Fruit fly (Drosophila melanogaster) whole organism, embryonic: ENCODE results near the gene sdk.
A peak's percentile ranks its signal among the peaks of the same experiment; 100 is the strongest.

Source experiments
- BtbVII ChIP-seq: fragments of 200-800 bp; sonication (Bioruptor generic); optimal IDR thresholded peaks from 3 replicates; lab custom pipeline; 2017; ENCODE audit warnings: missing biosample characterization, mild to moderate bottlenecking, missing genetic modification characterization
- CG1024 ChIP-seq: fragments of 200-800 bp; sonication (Bioruptor generic); IDR thresholded peaks from 2 replicates; pipeline ENCODE4 v1.3.6; 2022; ENCODE audit warnings: missing biosample characterization, missing genetic modification characterization
- CG12104 ChIP-seq: fragments of 200-800 bp; sonication (Bioruptor generic); optimal IDR thresholded peaks from 3 replicates; lab custom pipeline; 2016; ENCODE audit warnings: missing biosample characterization, missing genetic modification characterization
- CG14965 ChIP-seq: fragments of 200-800 bp; sonication (Bioruptor generic); optimal IDR thresholded peaks from 2 replicates; lab custom pipeline; 2016; ENCODE audit warnings: missing biosample characterization, missing genetic modification characterization, borderline replicate concordance
- CG15479 ChIP-seq: fragments of 200-800 bp; sonication (Bioruptor generic); optimal IDR thresholded peaks from 3 replicates; lab custom pipeline; 2019; ENCODE audit warnings: missing biosample characterization, mild to moderate bottlenecking, missing genetic modification characterization, moderate library complexity
- CG16779 ChIP-seq: fragments of 200-800 bp; sonication (Bioruptor generic); IDR thresholded peaks from 2 replicates; pipeline ENCODE4 v1.3.6; 2022; ENCODE audit warnings: missing biosample characterization, missing genetic modification characterization
- CG16813 ChIP-seq: fragments of 200-800 bp; sonication (Bioruptor generic); IDR thresholded peaks from 3 replicates; pipeline ENCODE4 v1.3.6; 2022; ENCODE audit warnings: missing biosample characterization, missing genetic modification characterization; ENCODE audit not compliant: partially characterized antibody
- CG16863 ChIP-seq: fragments of 200-800 bp; sonication (Bioruptor generic); optimal IDR thresholded peaks from 3 replicates; lab custom pipeline; 2016; ENCODE audit warnings: missing biosample characterization, missing genetic modification characterization
- CG17328 ChIP-seq: fragments of 200-800 bp; sonication (Bioruptor generic); IDR thresholded peaks from 2 replicates; pipeline ENCODE4 v1.3.6; 2022; ENCODE audit warnings: missing biosample characterization, missing genetic modification characterization
- CG2116 ChIP-seq: fragments of 200-800 bp; sonication (Bioruptor generic); optimal IDR thresholded peaks from 3 replicates; lab custom pipeline; 2018; ENCODE audit warnings: missing biosample characterization, mild to moderate bottlenecking, missing genetic modification characterization
- CG33557 ChIP-seq: fragments of 200-800 bp; sonication (Bioruptor generic); optimal IDR thresholded peaks from 2 replicates; lab custom pipeline; 2019; ENCODE audit warnings: missing biosample characterization, mild to moderate bottlenecking, missing genetic modification characterization, moderate library complexity
- CG3847 ChIP-seq: fragments of 200-800 bp; sonication (Bioruptor generic); IDR thresholded peaks from 2 replicates; pipeline ENCODE4 v1.3.6; 2022; ENCODE audit warnings: missing biosample characterization, missing genetic modification characterization
- CG43689 ChIP-seq: fragments of 200-800 bp; sonication (Bioruptor generic); IDR thresholded peaks from 2 replicates; pipeline ENCODE4 v1.3.6; 2022; ENCODE audit warnings: missing biosample characterization, missing genetic modification characterization
- CG7357 ChIP-seq: fragments of 200-800 bp; sonication (Bioruptor generic); IDR thresholded peaks from 3 replicates; pipeline ENCODE4 v1.3.6; 2022; ENCODE audit warnings: missing biosample characterization, missing genetic modification characterization
- CG8089 ChIP-seq: fragments of 200-800 bp; sonication (Bioruptor generic); optimal IDR thresholded peaks from 3 replicates; lab custom pipeline; 2016; ENCODE audit warnings: missing biosample characterization, missing genetic modification characterization
- CG8944 ChIP-seq: fragments of 200-800 bp; sonication (Bioruptor generic); optimal IDR thresholded peaks from 3 replicates; lab custom pipeline; 2016; ENCODE audit warnings: missing biosample characterization, missing genetic modification characterization
- CG9797 ChIP-seq: fragments of 200-800 bp; sonication (Bioruptor generic); optimal IDR thresholded peaks from 3 replicates; lab custom pipeline; 2018; ENCODE audit warnings: missing biosample characterization, mild to moderate bottlenecking, missing genetic modification characterization
- CG9817 ChIP-seq: fragments of 200-800 bp; sonication (Bioruptor generic); optimal IDR thresholded peaks from 2 replicates; lab custom pipeline; 2018; ENCODE audit warnings: missing biosample characterization, mild to moderate bottlenecking, missing genetic modification characterization, moderate library complexity
- CG9932 ChIP-seq: fragments of 200-800 bp; sonication (Bioruptor generic); IDR thresholded peaks from 2 replicates; pipeline ENCODE4 v1.3.6; 2022; ENCODE audit warnings: missing biosample characterization, missing genetic modification characterization
- D19A ChIP-seq: fragments of 200-800 bp; optimal IDR thresholded peaks from 3 replicates; lab custom pipeline; 2019; ENCODE audit warnings: missing biosample characterization, mild to moderate bottlenecking, missing genetic modification characterization, moderate library complexity
- Dad ChIP-seq: fragments of 200-800 bp; sonication (Bioruptor generic); optimal IDR thresholded peaks from 3 replicates; lab custom pipeline; 2016; ENCODE audit warnings: missing biosample characterization, missing genetic modification characterization
- Doc2 ChIP-seq: fragments of 200-800 bp; sonication (Bioruptor generic); IDR thresholded peaks from 2 replicates; pipeline ENCODE4 v1.3.6; 2022; ENCODE audit warnings: missing biosample characterization, missing genetic modification characterization
- GATAe ChIP-seq: fragments of 200-800 bp; sonication (Bioruptor generic); conservative IDR thresholded peaks from 2 replicates; pipeline ENCODE4 v1.3.6; 2022; ENCODE audit warnings: missing biosample characterization, missing genetic modification characterization
- HLH3B ChIP-seq: fragments of 200-800 bp; sonication (Bioruptor generic); IDR thresholded peaks from 2 replicates; pipeline ENCODE4 v1.3.6; 2022; ENCODE audit warnings: missing biosample characterization, missing genetic modification characterization
- Hr3 ChIP-seq: fragments of 200-800 bp; sonication (Bioruptor generic); optimal IDR thresholded peaks from 3 replicates; lab custom pipeline; 2016; ENCODE audit warnings: missing biosample characterization, missing genetic modification characterization
- Hsf ChIP-seq: fragments of 200-800 bp; sonication (Bioruptor generic); optimal IDR thresholded peaks from 3 replicates; lab custom pipeline; 2016; ENCODE audit warnings: missing biosample characterization, missing genetic modification characterization
- Mrtf ChIP-seq: fragments of 200-800 bp; sonication (Bioruptor generic); IDR thresholded peaks from 3 replicates; pipeline ENCODE4 v1.3.6; 2022; ENCODE audit warnings: missing biosample characterization, missing genetic modification characterization
- Oli ChIP-seq: fragments of 200-800 bp; sonication (Bioruptor generic); optimal IDR thresholded peaks from 2 replicates; lab custom pipeline; 2018; ENCODE audit warnings: missing biosample characterization, mild to moderate bottlenecking, missing genetic modification characterization, moderate library complexity
- Poxn ChIP-seq: fragments of 200-800 bp; sonication (Bioruptor generic); IDR thresholded peaks from 2 replicates; pipeline ENCODE4 v1.3.6; 2022; ENCODE audit warnings: missing biosample characterization, missing genetic modification characterization
- Rx ChIP-seq: fragments of 200-800 bp; sonication (Bioruptor generic); IDR thresholded peaks from 2 replicates; pipeline ENCODE4 v1.3.6; 2022; ENCODE audit warnings: missing biosample characterization, missing genetic modification characterization
- Ssrp ChIP-seq: fragments of 200-800 bp; sonication (Bioruptor generic); optimal IDR thresholded peaks from 2 replicates; lab custom pipeline; 2018; ENCODE audit warnings: missing biosample characterization, mild to moderate bottlenecking, missing genetic modification characterization, moderate library complexity
- Taf1 ChIP-seq: fragments of 200-800 bp; sonication (Bioruptor generic); IDR thresholded peaks from 2 replicates; pipeline ENCODE4 v1.3.6; 2022; ENCODE audit warnings: missing biosample characterization, missing genetic modification characterization
- Vsx1 ChIP-seq: fragments of 200-800 bp; sonication (Bioruptor generic); optimal IDR thresholded peaks from 2 replicates; lab custom pipeline; 2017; ENCODE audit warnings: missing biosample characterization, mild to moderate bottlenecking, missing genetic modification characterization, missing genetic modification reagents
- bowl ChIP-seq: fragments of 200-800 bp; sonication (Bioruptor generic); IDR thresholded peaks from 2 replicates; pipeline ENCODE4 v1.3.6; 2022; ENCODE audit warnings: missing biosample characterization, missing genetic modification characterization
- cas ChIP-seq: fragments of 200-800 bp; sonication (Bioruptor generic); IDR thresholded peaks from 2 replicates; pipeline ENCODE4 v1.3.6; 2022; ENCODE audit warnings: missing biosample characterization, missing genetic modification characterization
- chn ChIP-seq: fragments of 200-800 bp; sonication (Bioruptor generic); optimal IDR thresholded peaks from 2 replicates; lab custom pipeline; 2016; ENCODE audit warnings: missing biosample characterization, missing genetic modification characterization
- croc ChIP-seq: fragments of 200-800 bp; sonication (Bioruptor generic); conservative IDR thresholded peaks from 3 replicates; pipeline ENCODE4 v1.3.6; 2022; ENCODE audit warnings: missing biosample characterization, missing genetic modification characterization
- dati ChIP-seq: fragments of 200-800 bp; sonication (Bioruptor generic); IDR thresholded peaks from 2 replicates; pipeline ENCODE4 v1.3.6; 2022; ENCODE audit warnings: missing biosample characterization, missing genetic modification characterization
- dmrt99B ChIP-seq: fragments of 200-800 bp; sonication (Bioruptor generic); optimal IDR thresholded peaks from 2 replicates; lab custom pipeline; 2018; ENCODE audit warnings: missing biosample characterization, mild to moderate bottlenecking, missing genetic modification characterization, moderate library complexity
- eyg ChIP-seq: fragments of 200-800 bp; sonication (Bioruptor generic); optimal IDR thresholded peaks from 3 replicates; lab custom pipeline; 2016; ENCODE audit warnings: missing biosample characterization, missing genetic modification characterization
- grn ChIP-seq: fragments of 200-800 bp; sonication (Bioruptor generic); optimal IDR thresholded peaks from 3 replicates; lab custom pipeline; 2017; ENCODE audit warnings: missing biosample characterization, missing genetic modification characterization
- hkb ChIP-seq, 2 experiments: fragments of 200-800 bp in 1 of 2; fragments of >200 bp in 1 of 2; sonication (Bioruptor generic) in 1 of 2; IDR thresholded peaks in 1 of 2; optimal IDR thresholded peaks in 1 of 2; 2 replicates each; pipeline versions ENCODE4 v1.3.6 to Lab custom; 2017 to 2022; ENCODE audit warnings: missing biosample characterization in 1 of 2, missing genetic modification characterization in 1 of 2
- lilli ChIP-seq: fragments of 200-800 bp; sonication (Bioruptor generic); optimal IDR thresholded peaks from 3 replicates; lab custom pipeline; 2016; ENCODE audit warnings: missing biosample characterization, missing genetic modification characterization
- pan ChIP-seq, 4 experiments: fragments of >200 bp in 3 of 4; fragments of 200-800 bp in 1 of 4; sonication (Bioruptor generic) in 1 of 4; optimal IDR thresholded peaks in 3 of 4; IDR thresholded peaks in 1 of 4; 2 replicates each; pipeline versions ENCODE4 v1.3.6 to Lab custom; 2017 to 2022; ENCODE audit warnings: missing biosample characterization in 2 of 4, missing genetic modification characterization in 2 of 4, mixed read lengths in 1 of 4
- pnt ChIP-seq: fragments of 200-800 bp; sonication (Bioruptor generic); optimal IDR thresholded peaks from 3 replicates; lab custom pipeline; 2016; ENCODE audit warnings: missing biosample characterization, missing genetic modification characterization
- ranshi ChIP-seq: fragments of 200-800 bp; sonication (Bioruptor generic); IDR thresholded peaks from 2 replicates; pipeline ENCODE4 v1.3.6; 2022; ENCODE audit warnings: missing biosample characterization, missing genetic modification characterization
- shn ChIP-seq: fragments of 200-800 bp; sonication (Bioruptor generic); optimal IDR thresholded peaks from 3 replicates; lab custom pipeline; 2016; ENCODE audit warnings: missing biosample characterization, missing genetic modification characterization
- slbo ChIP-seq: fragments of 200-800 bp; sonication (Bioruptor generic); IDR thresholded peaks from 2 replicates; pipeline ENCODE4 v1.3.6; 2022; ENCODE audit warnings: missing biosample characterization, missing genetic modification characterization
- slou ChIP-seq: fragments of 200-800 bp; sonication (Bioruptor generic); optimal IDR thresholded peaks from 3 replicates; lab custom pipeline; 2016; ENCODE audit warnings: missing biosample characterization, missing genetic modification characterization
- trem ChIP-seq: fragments of 200-800 bp; optimal IDR thresholded peaks from 3 replicates; lab custom pipeline; 2019; ENCODE audit warnings: missing biosample characterization, mild to moderate bottlenecking, missing genetic modification characterization, moderate library complexity
- ttk ChIP-seq: fragments of 200-800 bp; sonication (Bioruptor generic); IDR thresholded peaks from 2 replicates; pipeline ENCODE4 v2.1.2; 2022; ENCODE audit warnings: missing biosample characterization, missing genetic modification characterization

sdk gene

dm6 chrX:654949-655348 is 31.7 kb upstream of the sdk start (continued):
- TF ChIP-seq slou (GFP tag; lab: Kevin White, UChicago), result peak; percentile 75
- TF ChIP-seq CG3847, result peak; percentile 95
- peak; percentile 92 for TF ChIP-seq CG33557 (GFP tag; lab: Kevin White, UChicago)
- peak; percentile 44 for TF ChIP-seq grn (GFP tag; lab: Kevin White, UChicago)
- TF ChIP-seq croc (GFP tag; lab: Robert Waterston, UW), result peak; percentile 88
- TF ChIP-seq hkb (optimal IDR thresholded peaks at IDR 0.05; lab: Kevin White, UChicago), result no peak
- TF ChIP-seq hkb (GFP tag; IDR thresholded peaks at IDR 0.05; lab: Robert Waterston, UW), result peak; percentile 97
- peak; percentile 92 for TF ChIP-seq Dad (GFP tag; lab: Kevin White, UChicago)
- TF ChIP-seq cas, result peak; percentile 89
- TF ChIP-seq slbo (GFP tag; lab: Robert Waterston, UW), result peak; percentile 96
- TF ChIP-seq CG16863 (GFP tag; lab: Kevin White, UChicago), result peak; percentile 94
- TF ChIP-seq CG8944 (GFP tag; lab: Kevin White, UChicago), result peak; percentile 93
- TF ChIP-seq ranshi (GFP tag; lab: Robert Waterston, UW), result peak; percentile 97
- TF ChIP-seq CG7357 (GFP tag; lab: Robert Waterston, UW), result peak; percentile 87
- peak; percentile 88 for TF ChIP-seq Hr3
- peak; percentile 80 for TF ChIP-seq Doc2 (GFP tag; lab: Robert Waterston, UW)
- TF ChIP-seq bowl (GFP tag; lab: Robert Waterston, UW), result peak; percentile 95
- TF ChIP-seq pnt (GFP tag; lab: Kevin White, UChicago), result peak; percentile 92
- peak; percentile 95 for TF ChIP-seq dati (GFP tag; lab: Robert Waterston, UW)
- no peak for TF ChIP-seq CG16813 (GFP tag; lab: Robert Waterston, UW)
- TF ChIP-seq Rx (GFP tag; lab: Robert Waterston, UW), result peak; percentile 96
- TF ChIP-seq CG9797, result peak; percentile 46
- TF ChIP-seq Oli (tag; lab: Kevin White, UChicago), result peak; percentile 94
- peak; percentile 40; the same call in 1 of the 2 replicates for TF ChIP-seq GATAe (GFP tag; lab: Robert Waterston, UW)
- peak; percentile 74 for TF ChIP-seq trem (tag; lab: Kevin White, UChicago)
- TF ChIP-seq CG9817, result peak; percentile 95
- TF ChIP-seq ttk (GFP tag; lab: Robert Waterston, UW), result peak; percentile 96
- peak; percentile 93 for TF ChIP-seq CG12104 (GFP tag; lab: Kevin White, UChicago)
- TF ChIP-seq Mrtf (GFP tag; lab: Robert Waterston, UW), result peak; percentile 96
- no peak for TF ChIP-seq pan (optimal IDR thresholded peaks at IDR 0.05; lab: Kevin White, UChicago)
- TF ChIP-seq pan (GFP tag; optimal IDR thresholded peaks at IDR 0.05 in 1 of 2, IDR thresholded peaks at IDR 0.05 in 1 of 2), result peak in 1 of 2 experiments; percentile 98
- TF ChIP-seq CG14965 (GFP tag; lab: Kevin White, UChicago), result peak; percentile 69
- TF ChIP-seq chn (GFP tag; lab: Kevin White, UChicago), result peak; percentile 95
- peak; percentile 81 for TF ChIP-seq Poxn (GFP tag; lab: Robert Waterston, UW)
- peak; percentile 91 for TF ChIP-seq Ssrp (tag; lab: Kevin White, UChicago)
- peak; percentile 88 for TF ChIP-seq D19A
- peak; percentile 97 for TF ChIP-seq CG17328 (GFP tag; lab: Robert Waterston, UW)
- peak; percentile 93 for TF ChIP-seq CG8089 (GFP tag; lab: Kevin White, UChicago)
- TF ChIP-seq BtbVII (GFP tag; lab: Kevin White, UChicago), result peak; percentile 92
- peak; percentile 85 for TF ChIP-seq CG43689 (GFP tag; lab: Robert Waterston, UW)
- TF ChIP-seq CG15479, result peak; percentile 63
- peak; percentile 79 for TF ChIP-seq CG2116
- peak; percentile 95 for TF ChIP-seq shn (GFP tag; lab: Kevin White, UChicago)
- TF ChIP-seq dmrt99B (tag; lab: Kevin White, UChicago), result peak; percentile 96
- no peak for TF ChIP-seq Vsx1
- peak; percentile 88 for TF ChIP-seq eyg (GFP tag; lab: Kevin White, UChicago)
- TF ChIP-seq HLH3B (GFP tag; lab: Robert Waterston, UW), result peak; percentile 96
- peak; percentile 95 for TF ChIP-seq Hsf (GFP tag; lab: Kevin White, UChicago)
- TF ChIP-seq CG16779 (GFP tag; lab: Robert Waterston, UW), result peak; percentile 94
- TF ChIP-seq lilli (GFP tag; lab: Kevin White, UChicago), result peak; percentile 96
- TF ChIP-seq Taf1, result peak; percentile 95
- peak; percentile 95 for TF ChIP-seq CG9932
- TF ChIP-seq CG1024 (GFP tag; lab: Robert Waterston, UW), result peak; percentile 91
